Worm (Caenorhabditis elegans): Measurements from ENCODE around the gene glb-12.

Gene glb-12

ce11 chrII:10731552-10731951 is at the start of gene glb-12:
TSS of gene glb-12 (minus strand) at chrII:10731652.
- TF ChIP-seq tbx-2 (tag; optimal IDR thresholded peaks at IDR 0.05) (no peak), fkh-6 (tag; optimal IDR thresholded peaks at IDR 0.05) (no peak), unc-42 (tag; optimal IDR thresholded peaks at IDR 0.05) (no peak), ceh-19 (GFP tag; optimal IDR thresholded peaks at IDR 0.05) (no peak), ceh-34 (tag; optimal IDR thresholded peaks at IDR 0.05) (no peak), dve-1 (tag; optimal IDR thresholded peaks at IDR 0.05) (no peak), elt-4 (tag; optimal IDR thresholded peaks at IDR 0.05) (no peak), ama-1 (optimal IDR thresholded peaks at IDR 0.05) (no peak), Y22D7AL.16 (tag; optimal IDR thresholded peaks at IDR 0.05) (no peak), eyg-1 (tag; optimal IDR thresholded peaks at IDR 0.05) (no peak), ceh-48 (tag; optimal IDR thresholded peaks at IDR 0.05) (no peak), ets-4 (tag; optimal IDR thresholded peaks at IDR 0.05) (no peak), hlh-15 (tag; optimal IDR thresholded peaks at IDR 0.05) (no peak), madf-2 (tag; optimal IDR thresholded peaks at IDR 0.05) (no peak), fax-1 (tag; optimal IDR thresholded peaks at IDR 0.05) (no peak), hlh-6 (tag; optimal IDR thresholded peaks at IDR 0.05) (no peak), ahr-1 (tag; optimal IDR thresholded peaks at IDR 0.05) (no peak), ceh-30 (tag; optimal IDR thresholded peaks at IDR 0.05) (no peak)

DNA sequence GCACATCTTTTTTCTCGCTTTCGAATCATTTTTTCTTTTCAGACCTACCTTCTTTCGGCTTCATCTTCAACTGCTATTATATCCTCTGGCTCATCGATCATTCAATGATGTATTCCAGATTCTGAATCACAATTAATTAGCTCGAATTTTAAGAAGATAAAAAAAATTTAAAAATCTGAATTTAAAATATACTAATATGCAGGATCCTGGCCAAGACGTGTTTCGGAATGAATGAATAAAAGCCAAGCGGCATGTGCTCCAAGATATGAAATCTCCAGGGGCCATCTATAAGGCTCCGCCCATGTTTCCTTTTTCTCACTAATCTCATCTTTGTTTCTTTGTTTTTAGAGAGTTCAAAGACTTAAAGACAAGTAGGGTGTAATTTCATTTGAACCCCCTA is 46.6 kb upstream of the glb-12 start, which contains the start of gene mpz-1:
Gene mpz-1, minus strand, starts transcription at position 101 of the 400 bp plus-strand sequence.
- TF ChIP-seq C08G9.2 (tag; optimal IDR thresholded peaks at IDR 0.05) (no peak), fkh-6 (tag; optimal IDR thresholded peaks at IDR 0.05) (no peak), ama-1 (optimal IDR thresholded peaks at IDR 0.05) (no peak), tbx-2 (tag; optimal IDR thresholded peaks at IDR 0.05) (no peak), madf-2 (tag; optimal IDR thresholded peaks at IDR 0.05) (no peak), hlh-15 (tag; optimal IDR thresholded peaks at IDR 0.05) (no peak), ceh-31 (tag; optimal IDR thresholded peaks at IDR 0.05) (no peak), ceh-30 (tag; optimal IDR thresholded peaks at IDR 0.05) (no peak), Y22D7AL.16 (tag; optimal IDR thresholded peaks at IDR 0.05) (no peak), ceh-48 (tag; optimal IDR thresholded peaks at IDR 0.05) (no peak), ceh-14 (tag; optimal IDR thresholded peaks at IDR 0.05) (no peak), ztf-16 (tag; optimal IDR thresholded peaks at IDR 0.05) (no peak)

- TF ChIP-seq unc-86 (tag; optimal IDR thresholded peaks at IDR 0.05) (no peak), ceh-6 (GFP tag; optimal IDR thresholded peaks at IDR 0.05) (no peak), unc-42 (tag; optimal IDR thresholded peaks at IDR 0.05) (peak; percentile 67), ttx-3 (tag; optimal IDR thresholded peaks at IDR 0.05) (no peak)
Measured at ce11 chrII:10769291-10769690, 37.8 kb upstream of the glb-12 start.

ce11 chrII:10767977-10768376 is 36.5 kb upstream of the glb-12 start:
- TF ChIP-seq ttx-3 (tag; optimal IDR thresholded peaks at IDR 0.05): no peak
- TF ChIP-seq ceh-48 (tag; optimal IDR thresholded peaks at IDR 0.05): no peak
- TF ChIP-seq hlh-30 (tag; optimal IDR thresholded peaks at IDR 0.05; ENCODE audit: insufficient read depth): no peak
- TF ChIP-seq F13H6.1 (tag; optimal IDR thresholded peaks at IDR 0.05): no peak
- no peak for TF ChIP-seq lim-6 (tag; optimal IDR thresholded peaks at IDR 0.05)
- TF ChIP-seq nfya-1 (tag; optimal IDR thresholded peaks at IDR 0.05): no peak
- TF ChIP-seq npax-4 (tag; optimal IDR thresholded peaks at IDR 0.05): no peak
- TF ChIP-seq ceh-6 (GFP tag; optimal IDR thresholded peaks at IDR 0.05): no peak
- no peak for TF ChIP-seq dve-1 (tag; optimal IDR thresholded peaks at IDR 0.05)
- TF ChIP-seq ceh-14 (tag; optimal IDR thresholded peaks at IDR 0.05): no peak
- no peak for TF ChIP-seq pag-3 (tag; optimal IDR thresholded peaks at IDR 0.05; ENCODE audit: borderline replicate concordance)
- no peak for TF ChIP-seq hlh-13 (GFP tag; optimal IDR thresholded peaks at IDR 0.05)
- no peak for TF ChIP-seq pros-1 (tag; optimal IDR thresholded peaks at IDR 0.05)
- TF ChIP-seq pax-1 (tag; optimal IDR thresholded peaks at IDR 0.05): no peak
- no peak for TF ChIP-seq unc-55 (GFP tag; optimal IDR thresholded peaks at IDR 0.05)
- no peak for TF ChIP-seq gmeb-2 (tag; optimal IDR thresholded peaks at IDR 0.05)
- TF ChIP-seq K02D7.2 (tag; optimal IDR thresholded peaks at IDR 0.05): no peak
- no peak for TF ChIP-seq unc-42 (tag; optimal IDR thresholded peaks at IDR 0.05)
- no peak for TF ChIP-seq ama-1 (optimal IDR thresholded peaks at IDR 0.05)
- no peak for TF ChIP-seq ref-2 (tag; optimal IDR thresholded peaks at IDR 0.05)
